Fruit fly (Drosophila melanogaster) whole organism, embryonic: ENCODE measurements around the gene CBP.

ENCODE experiments used
- CG2199 ChIP-seq: fragments of 200-800 bp; sonication (Bioruptor generic); IDR thresholded peaks from 3 replicates; pipeline ENCODE4 v1.3.6; 2022; ENCODE audit warnings: missing biosample characterization, missing genetic modification characterization
- Dref ChIP-seq: fragments of 200-800 bp; sonication (Bioruptor generic); IDR thresholded peaks from 2 replicates; pipeline ENCODE4 v1.3.6; 2022; ENCODE audit warnings: missing biosample characterization, missing genetic modification characterization
- Meics ChIP-seq: fragments of 200-800 bp; sonication (Bioruptor generic); optimal IDR thresholded peaks from 2 replicates; lab custom pipeline; 2017; ENCODE audit warnings: missing biosample characterization, mild to moderate bottlenecking, missing genetic modification characterization
- bcd ChIP-seq: fragments of 200-800 bp; sonication (Bioruptor generic); optimal IDR thresholded peaks from 2 replicates; lab custom pipeline; 2017; ENCODE audit warnings: missing biosample characterization, mild to moderate bottlenecking, missing genetic modification characterization
- fd64A ChIP-seq: fragments of 200-800 bp; sonication (Bioruptor generic); optimal IDR thresholded peaks from 3 replicates; lab custom pipeline; 2018; ENCODE audit warnings: missing biosample characterization, mild to moderate bottlenecking, missing genetic modification characterization
- odd ChIP-seq: fragments of 200-800 bp; sonication (Bioruptor generic); optimal IDR thresholded peaks from 2 replicates; lab custom pipeline; 2017; ENCODE audit warnings: missing biosample characterization, mild to moderate bottlenecking, missing genetic modification characterization
- pnt ChIP-seq: fragments of 200-800 bp; sonication (Bioruptor generic); optimal IDR thresholded peaks from 3 replicates; lab custom pipeline; 2016; ENCODE audit warnings: missing biosample characterization, missing genetic modification characterization

DNA sequence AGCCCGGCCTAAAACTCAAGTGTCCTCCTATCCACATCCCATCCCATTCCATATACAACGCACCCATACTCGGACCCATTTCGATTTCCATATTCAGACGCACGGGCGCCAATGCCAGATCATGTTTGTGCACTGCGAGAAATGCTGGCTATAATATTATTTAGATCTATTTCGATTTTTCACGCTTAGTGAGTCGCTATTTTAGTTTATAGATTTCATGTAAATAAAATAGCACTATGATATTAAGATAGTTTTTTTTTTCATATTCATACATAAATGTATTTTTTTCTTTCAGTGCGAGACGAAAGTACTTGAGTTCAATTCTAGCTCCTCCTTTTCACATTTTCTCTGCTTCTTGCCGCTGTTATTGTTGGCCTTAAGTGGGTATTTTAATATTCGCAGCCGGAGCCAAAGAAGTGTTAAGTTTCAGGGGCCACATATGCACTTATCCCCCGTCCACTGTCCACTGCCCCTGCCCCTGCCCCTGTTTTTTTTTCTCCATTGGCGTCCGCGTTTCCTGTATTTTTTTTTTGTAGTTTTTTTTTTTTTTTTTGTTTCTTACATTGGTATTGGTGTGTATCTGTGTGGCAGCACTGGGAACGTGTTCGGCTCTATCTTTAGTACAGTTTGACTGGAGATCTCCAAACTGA is 45.2 kb upstream of the CBP start:
- peak; percentile 49 for TF ChIP-seq fd64A (GFP tag; lab: Kevin White, UChicago)
- peak; percentile 63 for TF ChIP-seq odd (GFP tag; lab: Kevin White, UChicago)
- TF ChIP-seq Dref (GFP tag; lab: Robert Waterston, UW), result no peak
- peak; percentile 22 for TF ChIP-seq Meics (GFP tag; lab: Kevin White, UChicago)
- peak; percentile 67 for TF ChIP-seq bcd (GFP tag; lab: Kevin White, UChicago)
- peak; percentile 46 for TF ChIP-seq pnt (GFP tag; lab: Kevin White, UChicago)
- TF ChIP-seq CG2199 (GFP tag; lab: Robert Waterston, UW), result no peak
